Worm (Caenorhabditis elegans): Measurements from ENCODE around the gene vab-23.
A peak's percentile ranks its signal among the peaks of the same experiment; 100 is the strongest.

Gene vab-23

ce11 chrII:11889420-11890075 lies 11.5 kb downstream of the vab-23 start (continued):
- TF ChIP-seq nhr-232 (tag; optimal IDR thresholded peaks at IDR 0.05) = no peak
- TF ChIP-seq ahr-1 (tag; optimal IDR thresholded peaks at IDR 0.05) = no peak
- peak; percentile 54 for TF ChIP-seq ref-2 (tag; optimal IDR thresholded peaks at IDR 0.05)
- TF ChIP-seq ceh-45 (GFP tag; IDR thresholded peaks at IDR 0.05) = no peak
- no peak for TF ChIP-seq pat-9 (tag; optimal IDR thresholded peaks at IDR 0.05)
- TF ChIP-seq hlh-8 (tag; optimal IDR thresholded peaks at IDR 0.05) = no peak
- TF ChIP-seq pag-3 (tag; optimal IDR thresholded peaks at IDR 0.05; ENCODE audit: borderline replicate concordance) = no peak
- no peak for TF ChIP-seq zip-5 (tag; optimal IDR thresholded peaks at IDR 0.05)
- TF ChIP-seq ttx-3 (tag; optimal IDR thresholded peaks at IDR 0.05) = no peak
- TF ChIP-seq gmeb-2 (tag; optimal IDR thresholded peaks at IDR 0.05) = no peak
- peak; percentile 31 for TF ChIP-seq sdc-2 (tag; optimal IDR thresholded peaks at IDR 0.05)
- no peak for TF ChIP-seq ceh-24 (tag; optimal IDR thresholded peaks at IDR 0.05)
- TF ChIP-seq nhr-11 (tag; optimal IDR thresholded peaks at IDR 0.05) = no peak
- peak; percentile 23 for TF ChIP-seq ceh-31 (tag; optimal IDR thresholded peaks at IDR 0.05)
- TF ChIP-seq pax-1 (tag; optimal IDR thresholded peaks at IDR 0.05) = no peak
- TF ChIP-seq odd-2 (tag; optimal IDR thresholded peaks at IDR 0.05) = no peak
- no peak for TF ChIP-seq ceh-22 (tag; optimal IDR thresholded peaks at IDR 0.05)

- TF ChIP-seq lin-11 (tag; optimal IDR thresholded peaks at IDR 0.05) = no peak
- no peak for TF ChIP-seq tbx-2 (tag; optimal IDR thresholded peaks at IDR 0.05)
- no peak for TF ChIP-seq hlh-6 (tag; optimal IDR thresholded peaks at IDR 0.05)
- no peak for TF ChIP-seq unc-86 (tag; optimal IDR thresholded peaks at IDR 0.05)
- TF ChIP-seq ama-1 (optimal IDR thresholded peaks at IDR 0.05) = no peak
- TF ChIP-seq nhr-11 (tag; optimal IDR thresholded peaks at IDR 0.05) = no peak
- TF ChIP-seq madf-2 (tag; optimal IDR thresholded peaks at IDR 0.05) = no peak
- TF ChIP-seq hlh-30 (tag; optimal IDR thresholded peaks at IDR 0.05; ENCODE audit: insufficient read depth) = no peak
- no peak for TF ChIP-seq F13H6.1 (tag; optimal IDR thresholded peaks at IDR 0.05)
- TF ChIP-seq ref-2 (tag; optimal IDR thresholded peaks at IDR 0.05) = no peak
These were observed 12.9 kb downstream of the vab-23 start for ce11 chrII:11888150-11888549.

- TF ChIP-seq elt-2 (tag; optimal IDR thresholded peaks at IDR 0.05) (no peak), unc-3 (GFP tag; conservative IDR thresholded peaks at IDR 0.05) (no peak), unc-3 (tag; optimal IDR thresholded peaks at IDR 0.05) (no peak), tbx-2 (tag; optimal IDR thresholded peaks at IDR 0.05) (peak; percentile 30)
These were observed 13.3 kb downstream of the vab-23 start for ce11 chrII:11887724-11888123.

- TF ChIP-seq che-1 (tag; optimal IDR thresholded peaks at IDR 0.05) (no peak), dve-1 (tag; optimal IDR thresholded peaks at IDR 0.05) (no peak), fax-1 (tag; optimal IDR thresholded peaks at IDR 0.05) (no peak), ama-1 (optimal IDR thresholded peaks at IDR 0.05) (no peak), pqm-1 (tag; optimal IDR thresholded peaks at IDR 0.05) (no peak), sox-2 (GFP tag; IDR thresholded peaks at IDR 0.05) (no peak), pag-3 (tag; optimal IDR thresholded peaks at IDR 0.05; ENCODE audit: borderline replicate concordance) (no peak), fkh-10 (GFP tag; optimal IDR thresholded peaks at IDR 0.05) (no peak), ahr-1 (tag; optimal IDR thresholded peaks at IDR 0.05) (no peak), ceh-9 (tag; optimal IDR thresholded peaks at IDR 0.05) (no peak), ceh-19 (GFP tag; optimal IDR thresholded peaks at IDR 0.05) (no peak), ceh-24 (tag; optimal IDR thresholded peaks at IDR 0.05) (no peak), ceh-45 (GFP tag; IDR thresholded peaks at IDR 0.05) (no peak), ceh-34 (tag; optimal IDR thresholded peaks at IDR 0.05) (no peak)
These were observed 17.4 kb downstream of the vab-23 start, which contains the start of gene ZK930.6 for ce11 chrII:11883648-11884047. Gene ZK930.6 (plus strand): TSS chrII:11883948.

Data from whole organism, late embryonic.